Worm (Caenorhabditis elegans) whole organism, late embryonic: ENCODE measurements around the gene R04A9.7.

ENCODE experiments used
- F13H6.1 ChIP-seq: sonication (generic microtip); optimal IDR thresholded peaks from 2 replicates; lab custom pipeline; 2016; ENCODE audit warnings: missing genetic modification characterization, missing compliant biosample characterization
- ama-1 ChIP-seq: fragments of 150-350 bp; optimal IDR thresholded peaks from 2 replicates; lab custom pipeline; 2014
- dmd-4 ChIP-seq: sonication (generic microtip); optimal IDR thresholded peaks from 2 replicates; lab custom pipeline; 2016; ENCODE audit warnings: borderline replicate concordance, missing genetic modification characterization, missing compliant biosample characterization
- fkh-10 ChIP-seq: fragments of 150-350 bp; optimal IDR thresholded peaks from 2 replicates; lab custom pipeline; 2014; ENCODE audit warnings: missing biosample characterization, missing genetic modification reagents, missing genetic modification characterization
- nhr-11 ChIP-seq: fragments of 150-350 bp; optimal IDR thresholded peaks from 2 replicates; lab custom pipeline; 2014; ENCODE audit warnings: missing biosample characterization, missing genetic modification characterization
- pha-4 ChIP-seq: fragments of 150-350 bp; optimal IDR thresholded peaks from 2 replicates; lab custom pipeline; 2018; ENCODE audit warnings: missing biosample characterization, missing genetic modification reagents, missing genetic modification characterization
- sox-4 ChIP-seq: sonication (generic microtip); optimal IDR thresholded peaks from 2 replicates; lab custom pipeline; 2017; ENCODE audit warnings: mild to moderate bottlenecking, missing genetic modification characterization, inconsistent platforms, missing compliant biosample characterization
- tbx-7 ChIP-seq: sonication (generic microtip); optimal IDR thresholded peaks from 2 replicates; lab custom pipeline; 2016; ENCODE audit warnings: missing genotype, missing genetic modification characterization, missing compliant biosample characterization
- unc-42 ChIP-seq: sonication (generic microtip); optimal IDR thresholded peaks from 2 replicates; lab custom pipeline; 2016; ENCODE audit warnings: missing genotype, missing genetic modification characterization, missing compliant biosample characterization

DNA sequence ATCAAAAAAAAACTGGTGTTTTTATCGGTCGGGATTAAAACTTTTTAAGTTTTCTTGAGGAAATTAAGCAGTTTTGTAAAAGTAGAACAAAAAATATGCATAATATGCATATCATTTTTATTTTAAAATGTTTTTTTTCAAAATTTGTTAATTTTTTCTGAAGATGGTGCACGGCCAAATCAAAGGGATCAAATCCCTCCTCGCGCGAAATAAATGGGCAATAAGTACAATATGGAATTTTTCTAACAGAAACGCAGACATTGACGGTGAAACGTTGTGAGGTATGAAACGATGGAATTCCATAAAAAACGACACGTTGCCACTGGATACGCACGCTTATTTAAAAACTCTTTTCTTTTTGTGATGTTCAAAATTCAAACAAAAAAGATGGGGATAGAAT, 8.3 kb upstream of the R04A9.7 start:
- TF ChIP-seq pha-4 (tag; lab: Kevin White, UChicago) (no peak), nhr-11 (no peak), unc-42 (tag; lab: Kevin White, UChicago) (no peak), sox-4 (tag; lab: Kevin White, UChicago) (no peak), tbx-7 (no peak), ama-1 (lab: Kevin White, UChicago) (no peak), F13H6.1 (tag; lab: Kevin White, UChicago) (no peak), fkh-10 (GFP tag; lab: Kevin White, UChicago) (no peak), dmd-4 (tag; lab: Kevin White, UChicago) (no peak)
